Worm (Caenorhabditis elegans) whole organism, L4/young adult: ENCODE measurements around the gene C46G7.2.
"Not testable (repeated sequence)": the region's sequence is repeated elsewhere in the genome, so short reads cannot be mapped to it uniquely, and the experiment has no call there.

Experiments used
- W03F9.2 ChIP-seq: fragments of 150-350 bp; optimal IDR thresholded peaks from 2 replicates; lab custom pipeline; 2014; ENCODE audit warnings: missing biosample characterization, missing genetic modification characterization
- dao-5 ChIP-seq: sonication (generic microtip); optimal IDR thresholded peaks from 2 replicates; lab custom pipeline; 2016; ENCODE audit warnings: missing genotype, missing genetic modification characterization, moderate library complexity, missing compliant biosample characterization
- him-1 ChIP-seq: sonication (generic microtip); optimal IDR thresholded peaks from 2 replicates; lab custom pipeline; 2016; ENCODE audit warnings: missing genotype, missing genetic modification reagents, missing genetic modification characterization, missing compliant biosample characterization

ce11 chrIV:6033539-6033938 is 18.5 kb downstream of the C46G7.2 start, which contains the start of gene pqn-22:
- TF ChIP-seq him-1; W03F9.2 (tag; lab: Kevin White, UChicago); dao-5: not testable (repeated sequence)
